Fruit fly (Drosophila melanogaster): ENCODE measurements around the gene smg.

- TF ChIP-seq CG8478 (optimal IDR thresholded peaks at IDR 0.05) (no peak), CTCF (optimal IDR thresholded peaks at IDR 0.05) (no peak)
Measured at dm6 chr3L:8996899-8997685, 697 bp downstream of the smg start.
